Worm (Caenorhabditis elegans) whole organism, L4 larva: ENCODE measurements around the gene K11D12.14.
A peak's percentile ranks its signal among the peaks of the same experiment; 100 is the strongest.

Experiments used
- D1046.2 ChIP-seq: fragments of 200-800 bp; sonication (Bioruptor generic); IDR thresholded peaks from 2 replicates; pipeline ENCODE4 v1.3.6; 2022; ENCODE audit warnings: missing genetic modification characterization, missing compliant biosample characterization
- F10B5.3 ChIP-seq: sonication (generic microtip); optimal IDR thresholded peaks from 2 replicates; lab custom pipeline; 2016; ENCODE audit warnings: mild to moderate bottlenecking, missing genetic modification characterization, missing compliant biosample characterization
- F26F4.8 ChIP-seq: fragments of 200-800 bp; sonication (Bioruptor generic); conservative IDR thresholded peaks from 2 replicates; pipeline ENCODE4 v1.3.6; 2022; ENCODE audit warnings: missing genetic modification characterization, missing compliant biosample characterization
- F44E2.7 ChIP-seq: fragments of 200-800 bp; sonication (Bioruptor generic); IDR thresholded peaks from 2 replicates; pipeline ENCODE4 v2.1.2; 2022; ENCODE audit warnings: missing genetic modification characterization, missing compliant biosample characterization
- F49E8.2 ChIP-seq: sonication (generic microtip); optimal IDR thresholded peaks from 2 replicates; lab custom pipeline; 2016; ENCODE audit warnings: missing compliant biosample characterization, mild to moderate bottlenecking, missing genetic modification characterization, borderline replicate concordance
- T20F7.1 ChIP-seq: fragments of 200-800 bp; sonication (Bioruptor generic); optimal IDR thresholded peaks from 2 replicates; lab custom pipeline; 2018; ENCODE audit warnings: mild to moderate bottlenecking, missing genetic modification characterization, missing compliant biosample characterization
- Y75B8A.6 ChIP-seq: fragments of 200-800 bp; sonication (Bioruptor generic); IDR thresholded peaks from 2 replicates; pipeline ENCODE4 v1.3.6; 2022; ENCODE audit warnings: missing genetic modification reagents, missing genetic modification characterization, missing compliant biosample characterization
- ZK546.5 ChIP-seq, 2 experiments: sonication (generic microtip); optimal IDR thresholded peaks; 2 replicates each; lab custom pipeline; 2017; ENCODE audit warnings: missing biosample characterization in 2 of 2, missing genetic modification characterization in 2 of 2
- aha-1 ChIP-seq: fragments of 150-350 bp; peaks from one replicate; lab custom pipeline; 2014; ENCODE audit warnings: missing biosample characterization, missing genetic modification characterization
- ama-1 ChIP-seq: fragments of 150-350 bp; optimal IDR thresholded peaks from 2 replicates; lab custom pipeline; 2014; ENCODE audit warnings: inconsistent platforms, mixed read lengths
- arid-1 ChIP-seq: fragments of 200-800 bp; sonication (Bioruptor generic); conservative IDR thresholded peaks from 2 replicates; pipeline ENCODE4 v1.3.6; 2022; ENCODE audit warnings: missing genetic modification reagents, missing genetic modification characterization, missing compliant biosample characterization
- ceh-44 ChIP-seq: fragments of 200-800 bp; sonication (Bioruptor generic); IDR thresholded peaks from 2 replicates; pipeline ENCODE4 v1.3.6; 2022; ENCODE audit warnings: missing genetic modification reagents, missing genetic modification characterization, missing compliant biosample characterization
- ceh-82 ChIP-seq: sonication (generic microtip); optimal IDR thresholded peaks from 2 replicates; lab custom pipeline; 2017; ENCODE audit warnings: missing biosample characterization, missing genetic modification characterization
- ctbp-1 ChIP-seq: fragments of 200-800 bp; sonication (Bioruptor generic); IDR thresholded peaks from 2 replicates; pipeline ENCODE4 v1.3.6; 2022; ENCODE audit warnings: missing genetic modification reagents, missing genetic modification characterization, missing compliant biosample characterization
- daf-16 ChIP-seq, 3 experiments: sonication (generic microtip); optimal IDR thresholded peaks; 2 replicates each; lab custom pipeline; 2016 to 2017; ENCODE audit warnings: missing genetic modification characterization in 3 of 3, missing genetic modification reagents in 3 of 3, mild to moderate bottlenecking in 2 of 3, missing compliant biosample characterization in 2 of 3, missing biosample characterization in 1 of 3, moderate library complexity in 1 of 3
- daf-19 ChIP-seq: fragments of 200-800 bp; sonication (Bioruptor generic); conservative IDR thresholded peaks from 2 replicates; pipeline ENCODE4 v1.3.6; 2022; ENCODE audit warnings: missing genetic modification characterization, missing compliant biosample characterization
- dmd-6 ChIP-seq: fragments of 200-800 bp; sonication (Bioruptor generic); IDR thresholded peaks from 2 replicates; pipeline ENCODE4 v1.3.6; 2022; ENCODE audit warnings: missing genetic modification reagents, missing genetic modification characterization, missing compliant biosample characterization
- dpl-1 ChIP-seq: fragments of 150-350 bp; optimal IDR thresholded peaks from 2 replicates; lab custom pipeline; 2014; ENCODE audit warnings: missing biosample characterization, missing genetic modification reagents, missing genetic modification characterization
- dve-1 ChIP-seq: sonication (generic microtip); optimal IDR thresholded peaks from 2 replicates; lab custom pipeline; 2017; ENCODE audit warnings: antibody characterized with exemption, mild to moderate bottlenecking, missing genetic modification characterization, missing compliant biosample characterization; ENCODE audit not compliant: insufficient read depth
- egl-27 ChIP-seq: sonication (generic microtip); optimal IDR thresholded peaks from 3 replicates; lab custom pipeline; 2017; ENCODE audit warnings: missing biosample characterization, missing genetic modification reagents, missing genetic modification characterization
- fkh-10 ChIP-seq: fragments of 150-350 bp; optimal IDR thresholded peaks from 2 replicates; lab custom pipeline; 2014; ENCODE audit warnings: missing biosample characterization, missing genetic modification reagents, missing genetic modification characterization
- hlh-11 ChIP-seq: fragments of 200-800 bp; sonication (Bioruptor generic); optimal IDR thresholded peaks from 2 replicates; lab custom pipeline; 2018; ENCODE audit warnings: mild to moderate bottlenecking, missing genetic modification characterization, missing compliant biosample characterization
- hmg-1.1 ChIP-seq: fragments of 200-800 bp; sonication (Bioruptor generic); IDR thresholded peaks from 2 replicates; pipeline ENCODE4 v1.3.6; 2022; ENCODE audit warnings: missing genetic modification reagents, missing genetic modification characterization, missing compliant biosample characterization
- lim-7 ChIP-seq: fragments of 200-800 bp; sonication (Bioruptor generic); IDR thresholded peaks from 2 replicates; pipeline ENCODE4 v1.3.6; 2022; ENCODE audit warnings: missing genetic modification characterization, missing compliant biosample characterization
- lin-29 ChIP-seq: fragments of 200-800 bp; sonication (Bioruptor generic); IDR thresholded peaks from 2 replicates; pipeline ENCODE4 v1.3.6; 2022; ENCODE audit warnings: missing genetic modification reagents, missing genetic modification characterization, missing compliant biosample characterization
- lin-38 ChIP-seq: fragments of 200-800 bp; sonication (Bioruptor generic); IDR thresholded peaks from 2 replicates; pipeline ENCODE4 v1.3.6; 2022; ENCODE audit warnings: missing genetic modification reagents, missing genetic modification characterization, missing compliant biosample characterization
- lsy-2 ChIP-seq, 2 experiments: fragments of 150-350 bp in 1 of 2; sonication (generic microtip) in 1 of 2; optimal IDR thresholded peaks; 2 replicates each; lab custom pipeline; 2014 to 2017; ENCODE audit warnings: missing biosample characterization in 2 of 2, missing genetic modification characterization in 2 of 2
- madf-9 ChIP-seq: fragments of 200-800 bp; sonication (Bioruptor generic); conservative IDR thresholded peaks from 2 replicates; pipeline ENCODE4 v1.3.6; 2022; ENCODE audit warnings: missing genetic modification reagents, missing genetic modification characterization, missing compliant biosample characterization
- mdl-1 ChIP-seq, 2 experiments: fragments of 150-350 bp in 1 of 2; sonication (generic microtip) in 1 of 2; optimal IDR thresholded peaks; 2 replicates each; lab custom pipeline; 2014 to 2017; ENCODE audit warnings: missing biosample characterization in 2 of 2, missing genetic modification characterization in 2 of 2
- mdt-29 ChIP-seq: fragments of 200-800 bp; sonication (Bioruptor generic); IDR thresholded peaks from 2 replicates; pipeline ENCODE4 v1.3.6; 2022; ENCODE audit warnings: missing genetic modification reagents, missing genetic modification characterization, missing compliant biosample characterization
- mep-1 ChIP-seq: fragments of 150-350 bp; sonication (generic microtip); optimal IDR thresholded peaks from 3 replicates; lab custom pipeline; 2014; ENCODE audit warnings: missing biosample characterization, missing genetic modification characterization
- mes-2 ChIP-seq: sonication (generic microtip); optimal IDR thresholded peaks from 2 replicates; lab custom pipeline; 2016; ENCODE audit warnings: missing genotype, mild to moderate bottlenecking, missing genetic modification characterization, missing compliant biosample characterization; ENCODE audit not compliant: poor library complexity, severe bottlenecking
- nhr-11 ChIP-seq: fragments of 150-350 bp; optimal IDR thresholded peaks from 2 replicates; lab custom pipeline; 2014; ENCODE audit warnings: missing biosample characterization, missing genetic modification characterization
- nhr-237 ChIP-seq: sonication (generic microtip); optimal IDR thresholded peaks from 2 replicates; lab custom pipeline; 2017; ENCODE audit warnings: missing biosample characterization, missing genetic modification characterization
- nhr-25 ChIP-seq: sonication (generic microtip); optimal IDR thresholded peaks from 2 replicates; lab custom pipeline; 2017; ENCODE audit warnings: missing genetic modification characterization, mild to moderate bottlenecking, missing compliant biosample characterization, antibody characterized with exemption, moderate library complexity, borderline replicate concordance; ENCODE audit not compliant: insufficient read depth
- nhr-28 ChIP-seq: fragments of 150-350 bp; optimal IDR thresholded peaks from 2 replicates; lab custom pipeline; 2014; ENCODE audit warnings: missing biosample characterization, missing genetic modification characterization
- nhr-77 ChIP-seq: fragments of 150-350 bp; optimal IDR thresholded peaks from 2 replicates; lab custom pipeline; 2014; ENCODE audit warnings: missing biosample characterization, missing genetic modification characterization
- pqm-1 ChIP-seq: sonication (generic microtip); optimal IDR thresholded peaks from 2 replicates; lab custom pipeline; 2017; ENCODE audit warnings: missing biosample characterization, missing genetic modification characterization
- rbr-2 ChIP-seq: sonication (generic microtip); optimal IDR thresholded peaks from 2 replicates; lab custom pipeline; 2016; ENCODE audit warnings: missing genotype, missing genetic modification characterization, missing compliant biosample characterization
- saeg-2 ChIP-seq: fragments of 200-800 bp; sonication (Bioruptor generic); IDR thresholded peaks from 2 replicates; pipeline ENCODE4 v1.3.6; 2022; ENCODE audit warnings: missing genetic modification reagents, missing genetic modification characterization, missing compliant biosample characterization
- sdz-12 ChIP-seq: fragments of 200-800 bp; sonication (Bioruptor generic); optimal IDR thresholded peaks from 2 replicates; lab custom pipeline; 2018; ENCODE audit warnings: mild to moderate bottlenecking, missing genetic modification characterization, missing compliant biosample characterization
- set-16 ChIP-seq: fragments of 200-800 bp; sonication (Bioruptor generic); IDR thresholded peaks from 2 replicates; pipeline ENCODE4 v1.3.6; 2022; ENCODE audit warnings: missing genetic modification reagents, missing genetic modification characterization, missing compliant biosample characterization
- snpc-1.2 ChIP-seq: fragments of 200-800 bp; sonication (Bioruptor generic); IDR thresholded peaks from 2 replicates; pipeline ENCODE4 v1.3.6; 2022; ENCODE audit warnings: missing genetic modification reagents, missing genetic modification characterization, missing compliant biosample characterization
- spr-1 ChIP-seq: sonication (generic microtip); optimal IDR thresholded peaks from 2 replicates; lab custom pipeline; 2016; ENCODE audit warnings: mild to moderate bottlenecking, missing genetic modification characterization, missing compliant biosample characterization
- tag-97 ChIP-seq: fragments of 200-800 bp; sonication (Bioruptor generic); IDR thresholded peaks from 2 replicates; pipeline ENCODE4 v1.3.6; 2022; ENCODE audit warnings: missing genetic modification characterization, missing compliant biosample characterization
- unc-39 ChIP-seq: sonication (generic microtip); optimal IDR thresholded peaks from 2 replicates; lab custom pipeline; 2017; ENCODE audit warnings: missing biosample characterization, missing genetic modification characterization
- unc-62 ChIP-seq, 3 experiments: fragments of 150-350 bp in 1 of 3; sonication (generic microtip); optimal IDR thresholded peaks in 2 of 3; peaks in 1 of 3; 1 replicate in 1 of 3; 2 replicates in 2 of 3; lab custom pipeline; 2014 to 2017; ENCODE audit warnings: missing biosample characterization in 3 of 3, missing genetic modification characterization in 3 of 3, missing genetic modification reagents in 3 of 3, missing genotype in 1 of 3
- zag-1 ChIP-seq: fragments of 150-350 bp; optimal IDR thresholded peaks from 2 replicates; lab custom pipeline; 2014; ENCODE audit warnings: missing biosample characterization, missing genetic modification characterization

The K11D12.14 gene

ce11 chrV:5064761-5065421 is 15.5 kb downstream of the K11D12.14 start, which contains the start of gene mlk-1 (continued):
- TF ChIP-seq fkh-10 (GFP tag; lab: Kevin White, UChicago) (peak; percentile 63), F10B5.3 (tag; lab: Kevin White, UChicago) (no peak), daf-19 (GFP tag; lab: Robert Waterston, UW) (no peak), F44E2.7 (no peak), mdl-1 (tag; optimal IDR thresholded peaks at IDR 0.05; lab: Kevin White, UChicago) (peak in 1 of 2 experiments; percentile 95), Y75B8A.6 (GFP tag; lab: Robert Waterston, UW) (no peak), set-16 (GFP tag; lab: Robert Waterston, UW) (peak; percentile 46; the same call in 1 of the 2 replicates), nhr-25 (peak; percentile 60), ctbp-1 (GFP tag; lab: Robert Waterston, UW) (peak; percentile 37; the same call in 1 of the 2 replicates), nhr-28 (tag; lab: Kevin White, UChicago) (peak; percentile 88), dve-1 (tag; lab: Kevin White, UChicago) (peak; percentile 62), egl-27 (tag; lab: Kevin White, UChicago) (no peak), mes-2 (peak; percentile 34), hmg-1.1 (GFP tag; lab: Robert Waterston, UW) (peak; percentile 56; the same call in 1 of the 2 replicates), daf-16 (GFP tag; optimal IDR thresholded peaks at IDR 0.05; lab: Kevin White, UChicago) (no peak), daf-16 (tag; optimal IDR thresholded peaks at IDR 0.05; lab: Kevin White, UChicago) (peak; percentile 31), ZK546.5 (tag; optimal IDR thresholded peaks at IDR 0.05; lab: Kevin White, UChicago) (no peak), tag-97 (GFP tag; lab: Robert Waterston, UW) (no peak), hlh-11 (tag; lab: Kevin White, UChicago) (peak; percentile 77), lin-38 (GFP tag; lab: Robert Waterston, UW) (no peak), unc-39 (tag; lab: Kevin White, UChicago) (no peak), dpl-1 (GFP tag; lab: Kevin White, UChicago) (peak; percentile 15), arid-1 (GFP tag; lab: Robert Waterston, UW) (peak; percentile 44; the same call in 1 of the 2 replicates), ama-1 (lab: Kevin White, UChicago) (no peak), rbr-2 (peak; percentile 78), nhr-11 (tag; lab: Kevin White, UChicago) (peak; percentile 85), spr-1 (tag; lab: Kevin White, UChicago) (peak; percentile 12), mep-1 (tag; lab: Kevin White, UChicago) (peak; percentile 75), lim-7 (no peak), dmd-6 (GFP tag; lab: Robert Waterston, UW) (peak; percentile 70), unc-62 (GFP tag; optimal IDR thresholded peaks at IDR 0.05 in 1 of 2; lab: Kevin White, UChicago) (peak in 1 of 2 experiments; percentile 99), unc-62 (tag; optimal IDR thresholded peaks at IDR 0.05; lab: Kevin White, UChicago) (no peak), F49E8.2 (tag; lab: Kevin White, UChicago) (no peak), lin-29 (GFP tag; lab: Robert Waterston, UW) (no peak), aha-1 (tag; lab: Kevin White, UChicago) (peak; percentile 96), mdt-29 (GFP tag; lab: Robert Waterston, UW) (peak; percentile 54; the same call in 1 of the 2 replicates)

DNA sequence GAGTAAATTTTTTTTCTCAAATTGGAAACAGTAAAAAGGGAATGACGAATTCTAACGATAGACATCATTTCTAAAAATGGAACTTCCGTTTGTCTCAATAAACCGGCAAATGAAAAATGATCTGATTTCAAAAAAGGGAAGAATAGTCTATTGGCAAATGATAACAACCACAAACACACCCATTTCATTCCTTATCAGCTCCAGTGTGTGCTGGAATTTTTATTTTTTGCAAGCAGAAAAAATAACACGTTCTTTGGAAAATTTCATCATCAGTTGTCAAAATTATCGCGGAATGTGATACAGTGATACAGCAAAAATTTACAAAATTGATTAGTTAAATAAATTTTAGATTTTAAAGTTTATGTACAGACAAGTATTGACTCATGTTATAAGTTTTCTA is 18.0 kb downstream of the K11D12.14 start:
- peak; percentile 41 for TF ChIP-seq T20F7.1 (GFP tag; lab: Kevin White, UChicago)
- no peak for TF ChIP-seq ceh-44
- TF ChIP-seq dmd-6 (GFP tag; lab: Robert Waterston, UW) = peak; percentile 57
- no peak for TF ChIP-seq nhr-237 (tag; lab: Kevin White, UChicago)
- TF ChIP-seq F26F4.8 (GFP tag; lab: Robert Waterston, UW) = no peak
- TF ChIP-seq madf-9 = no peak
- peak in 1 of 2 experiments; percentile 26 for TF ChIP-seq lsy-2 (tag; optimal IDR thresholded peaks at IDR 0.05; lab: Kevin White, UChicago)
- TF ChIP-seq ceh-82 = no peak
- TF ChIP-seq hlh-11 (tag; lab: Kevin White, UChicago) = peak; percentile 43
- no peak for TF ChIP-seq zag-1
- TF ChIP-seq D1046.2 = no peak
- peak; percentile 47 for TF ChIP-seq nhr-77
- TF ChIP-seq snpc-1.2 = no peak
- TF ChIP-seq nhr-28 (tag; lab: Kevin White, UChicago) = peak; percentile 84
- peak; percentile 89 for TF ChIP-seq pqm-1
- no peak for TF ChIP-seq ctbp-1 (GFP tag; lab: Robert Waterston, UW)
- no peak for TF ChIP-seq sdz-12 (GFP tag; lab: Kevin White, UChicago)
- no peak for TF ChIP-seq saeg-2 (GFP tag; lab: Robert Waterston, UW)
- no peak for TF ChIP-seq daf-16 (GFP tag; optimal IDR thresholded peaks at IDR 0.05; lab: Kevin White, UChicago)
- TF ChIP-seq daf-16 (tag; optimal IDR thresholded peaks at IDR 0.05; lab: Kevin White, UChicago) = peak; percentile 72
- no peak for TF ChIP-seq F44E2.7
